Worm (Caenorhabditis elegans): ENCODE data around the gene uncp-18.
A peak's percentile ranks its signal among the peaks of the same experiment; 100 is the strongest.

Gene uncp-18

ce11 chrIV:364983-365382 is 25.4 kb upstream of the uncp-18 start:
- TF ChIP-seq elt-2 (tag; optimal IDR thresholded peaks at IDR 0.05) (no peak), ceh-28 (tag; optimal IDR thresholded peaks at IDR 0.05) (no peak), unc-39 (tag; optimal IDR thresholded peaks at IDR 0.05) (no peak), pqm-1 (tag; optimal IDR thresholded peaks at IDR 0.05) (no peak), skn-1 (tag; optimal IDR thresholded peaks at IDR 0.05) (no peak), jun-1 (tag; optimal IDR thresholded peaks at IDR 0.05) (no peak), nhr-77 (tag; optimal IDR thresholded peaks at IDR 0.05) (no peak), ztf-4 (tag; optimal IDR thresholded peaks at IDR 0.05) (no peak), zag-1 (tag; optimal IDR thresholded peaks at IDR 0.05) (no peak), hmg-11 (tag; optimal IDR thresholded peaks at IDR 0.05) (no peak)

DNA sequence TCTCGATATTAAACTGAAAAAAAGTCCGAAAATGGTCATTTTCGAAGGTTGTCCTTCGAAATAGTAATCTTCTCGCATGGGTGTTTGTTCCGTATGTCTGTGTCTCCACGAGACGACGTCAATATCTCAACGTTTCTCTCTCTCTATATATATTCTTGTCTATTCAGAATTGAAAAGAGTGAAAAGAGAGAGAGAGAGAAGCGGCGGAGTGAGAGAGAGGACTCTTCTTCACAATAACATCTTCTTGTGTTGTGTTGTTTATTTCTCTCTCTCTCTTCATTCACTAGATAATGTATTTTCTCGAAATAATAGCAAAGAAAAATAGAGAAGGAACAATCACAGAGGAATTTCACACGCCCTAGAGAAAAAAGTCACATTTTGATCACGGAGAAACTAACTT is 24.0 kb upstream of the uncp-18 start:
- TF ChIP-seq egl-5 (tag; optimal IDR thresholded peaks at IDR 0.05) (peak; percentile 39), nhr-237 (tag; optimal IDR thresholded peaks at IDR 0.05) (no peak), nhr-43 (tag; optimal IDR thresholded peaks at IDR 0.05; ENCODE audit: poor library complexity, severe bottlenecking) (no peak), R02D3.7 (tag; optimal IDR thresholded peaks at IDR 0.05) (no peak), egl-27 (tag; optimal IDR thresholded peaks at IDR 0.05) (no peak), nfya-1 (tag; optimal IDR thresholded peaks at IDR 0.05; ENCODE audit: insufficient read depth) (peak; percentile 37), nhr-23 (tag; optimal IDR thresholded peaks at IDR 0.05) (peak; percentile 42), elt-2 (tag; optimal IDR thresholded peaks at IDR 0.05) (no peak), lin-39 (tag; optimal IDR thresholded peaks at IDR 0.05) (peak; percentile 8), fkh-10 (GFP tag; optimal IDR thresholded peaks at IDR 0.05) (peak; percentile 17), nhr-67 (tag; optimal IDR thresholded peaks at IDR 0.05) (no peak), sea-2 (GFP tag; optimal IDR thresholded peaks at IDR 0.05) (no peak), aly-2 (tag; optimal IDR thresholded peaks at IDR 0.05) (no peak), ceh-9 (tag; optimal IDR thresholded peaks at IDR 0.05) (no peak), hmg-11 (tag; optimal IDR thresholded peaks at IDR 0.05) (peak; percentile 45), eor-1 (tag; optimal IDR thresholded peaks at IDR 0.05) (no peak), ama-1 (optimal IDR thresholded peaks at IDR 0.05) (no peak), nhr-25 (tag; optimal IDR thresholded peaks at IDR 0.05) (peak; percentile 48), lin-15B (tag; optimal IDR thresholded peaks at IDR 0.05) (peak; percentile 6), mml-1 (tag; optimal IDR thresholded peaks at IDR 0.05) (no peak)

ce11 chrIV:372146-372789 is 18.1 kb upstream of the uncp-18 start:
- TF ChIP-seq nhr-43 (tag; optimal IDR thresholded peaks at IDR 0.05; ENCODE audit: poor library complexity, severe bottlenecking) = no peak
- peak; percentile 34 for TF ChIP-seq lin-15B (tag; optimal IDR thresholded peaks at IDR 0.05)
- no peak for TF ChIP-seq skn-1 (tag; optimal IDR thresholded peaks at IDR 0.05)
- peak; percentile 39 for TF ChIP-seq egl-5 (tag; optimal IDR thresholded peaks at IDR 0.05)

ce11 chrIV:373963-374362 is 16.4 kb upstream of the uncp-18 start:
- TF ChIP-seq nhr-237 (tag; optimal IDR thresholded peaks at IDR 0.05) (no peak), R02D3.7 (tag; optimal IDR thresholded peaks at IDR 0.05) (no peak), elt-1 (tag; optimal IDR thresholded peaks at IDR 0.05) (no peak), nhr-76 (tag; optimal IDR thresholded peaks at IDR 0.05) (no peak), sea-2 (GFP tag; optimal IDR thresholded peaks at IDR 0.05) (no peak), unc-39 (tag; optimal IDR thresholded peaks at IDR 0.05) (no peak), unc-62 (GFP tag; optimal IDR thresholded peaks at IDR 0.05) (no peak)

DNA sequence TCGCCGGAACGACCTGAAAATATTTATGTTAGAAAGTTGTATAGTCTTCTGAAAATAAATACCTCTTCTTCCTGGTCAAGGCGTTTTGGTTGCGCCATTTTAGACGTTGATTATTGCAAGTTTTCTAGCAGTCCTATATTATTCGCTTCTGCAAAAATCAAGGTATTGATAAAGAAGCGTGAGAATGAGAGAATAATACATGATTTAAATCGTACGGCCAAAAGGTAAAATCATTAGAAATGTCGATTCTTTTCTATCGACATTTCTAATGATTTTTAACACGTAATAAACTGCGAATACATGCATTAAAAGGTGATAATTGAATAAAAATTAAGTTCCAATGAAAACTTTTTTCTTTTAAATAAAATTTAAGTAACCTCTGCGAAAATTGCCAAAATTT is 14.4 kb upstream of the uncp-18 start, which contains the start of gene fln-1:
Gene fln-1, minus strand, starts transcription at position 101 of the 400 bp plus-strand sequence.
- TF ChIP-seq fos-1 (tag; optimal IDR thresholded peaks at IDR 0.05) = no peak

- TF ChIP-seq tbx-2 (tag; optimal IDR thresholded peaks at IDR 0.05) (no peak), nhr-25 (tag; optimal IDR thresholded peaks at IDR 0.05) (peak; percentile 51)
These were observed 12.6 kb upstream of the uncp-18 start for ce11 chrIV:377791-378190.

All from whole organism, L3 larva.